Fruit fly (Drosophila melanogaster): ENCODE results near the gene CG7488.

The CG7488 gene

DNA sequence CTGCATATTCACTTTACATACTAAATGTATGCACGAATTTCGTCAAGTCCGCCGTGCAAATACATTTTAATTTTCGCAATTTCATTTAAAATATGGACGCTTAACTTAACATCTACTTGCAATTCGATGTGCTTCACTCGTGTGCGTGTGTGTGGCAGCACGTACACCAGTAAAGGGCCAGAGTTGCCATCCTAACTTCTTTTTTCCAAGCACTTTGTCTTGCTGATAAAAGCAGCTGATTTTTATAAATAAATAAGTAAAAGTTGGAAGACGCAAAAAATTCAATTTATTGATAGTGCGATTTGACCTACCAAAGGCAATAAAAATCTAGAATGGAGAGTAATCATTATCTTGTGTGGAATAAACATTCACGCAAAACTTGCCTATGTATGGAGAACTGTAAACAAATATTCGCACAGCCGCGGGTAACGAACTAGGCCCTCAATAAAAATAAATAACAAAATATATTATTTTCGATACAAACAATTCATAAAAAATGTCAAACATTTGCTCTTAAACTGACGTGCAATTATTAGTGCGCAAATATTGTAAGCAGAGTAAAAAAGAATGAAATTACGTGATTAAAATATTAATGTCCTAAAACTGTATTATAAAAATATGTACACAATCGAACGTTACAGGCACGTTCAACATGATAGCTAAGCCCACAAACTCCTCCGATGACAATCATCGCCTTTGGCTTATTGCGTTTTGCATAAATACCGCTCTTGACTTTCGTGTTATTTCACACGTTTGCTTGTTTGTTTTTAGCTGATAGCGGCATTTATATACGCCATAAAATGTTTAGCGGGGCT, 13.0 kb upstream of the CG7488 start (continued):
- TF ChIP-seq pros (GFP tag; optimal IDR thresholded peaks at IDR 0.05) (no peak), Trl (optimal IDR thresholded peaks at IDR 0.05) (no peak), Trl (GFP tag; optimal IDR thresholded peaks at IDR 0.05) (no peak), kay (GFP tag; optimal IDR thresholded peaks at IDR 0.05) (peak; percentile 25), CG17359 (tag; optimal IDR thresholded peaks at IDR 0.05) (peak; percentile 65), ato (GFP tag; IDR thresholded peaks at IDR 0.05; ENCODE audit: partially characterized antibody) (no peak), CG11093 (GFP tag; IDR thresholded peaks at IDR 0.05) (no peak), scrt (GFP tag; optimal IDR thresholded peaks at IDR 0.05) (peak; percentile 55), dan (GFP tag; IDR thresholded peaks at IDR 0.05) (no peak), CTCF (GFP tag; optimal IDR thresholded peaks at IDR 0.05) (no peak), zen (tag; optimal IDR thresholded peaks at IDR 0.05) (peak; percentile 30), Gug (GFP tag; IDR thresholded peaks at IDR 0.05) (no peak), Eip74EF (GFP tag; optimal IDR thresholded peaks at IDR 0.05) (no peak), CG10147 (GFP tag; optimal IDR thresholded peaks at IDR 0.05) (peak; percentile 57), ERR (GFP tag; optimal IDR thresholded peaks at IDR 0.05) (no peak), dysf (GFP tag; IDR thresholded peaks at IDR 0.05) (peak; percentile 83), BtbVII (GFP tag; optimal IDR thresholded peaks at IDR 0.05) (peak; percentile 42), bab2 (GFP tag; optimal IDR thresholded peaks at IDR 0.05) (no peak), CG8089 (GFP tag; optimal IDR thresholded peaks at IDR 0.05) (no peak), HmgZ (tag; optimal IDR thresholded peaks at IDR 0.05) (peak; percentile 64), CG10431 (GFP tag; optimal IDR thresholded peaks at IDR 0.05) (no peak), CkIIα-i1 (GFP tag; IDR thresholded peaks at IDR 0.05) (no peak), ac (GFP tag; optimal IDR thresholded peaks at IDR 0.05) (no peak), Hmr (GFP tag; optimal IDR thresholded peaks at IDR 0.05) (peak; percentile 84), CG34224 (GFP tag; IDR thresholded peaks at IDR 0.05; ENCODE audit: partially characterized antibody) (no peak), GATAe (GFP tag; conservative IDR thresholded peaks at IDR 0.05) (no peak), Chrac-16 (GFP tag; optimal IDR thresholded peaks at IDR 0.05) (peak; percentile 39), Camta (GFP tag; optimal IDR thresholded peaks at IDR 0.05) (peak; percentile 35), croc (GFP tag; conservative IDR thresholded peaks at IDR 0.05) (no peak; the same call in 1 of the 3 replicates), Vsx1 (GFP tag; optimal IDR thresholded peaks at IDR 0.05) (peak; percentile 64), CG14441 (GFP tag; IDR thresholded peaks at IDR 0.05) (peak; percentile 37; the same call in 1 of the 2 replicates), CG18262 (tag; optimal IDR thresholded peaks at IDR 0.05) (peak; percentile 52), Hand (GFP tag; optimal IDR thresholded peaks at IDR 0.05) (peak; percentile 63), NC2β (GFP tag; optimal IDR thresholded peaks at IDR 0.05) (peak; percentile 1), Sin3A (optimal IDR thresholded peaks at IDR 0.05) (no peak), CG3281 (GFP tag; optimal IDR thresholded peaks at IDR 0.05) (peak; percentile 91), oc (tag; optimal IDR thresholded peaks at IDR 0.05) (peak; percentile 40), trh (GFP tag; optimal IDR thresholded peaks at IDR 0.05) (no peak), her (GFP tag; optimal IDR thresholded peaks at IDR 0.05) (no peak), CG1832 (GFP tag; optimal IDR thresholded peaks at IDR 0.05) (no peak), usp (GFP tag; optimal IDR thresholded peaks at IDR 0.05) (no peak), gem (tag; optimal IDR thresholded peaks at IDR 0.05) (peak; percentile 82), gro (GFP tag; optimal IDR thresholded peaks at IDR 0.05) (no peak), ash1 (GFP tag; optimal IDR thresholded peaks at IDR 0.05) (no peak), Bteb2 (GFP tag; optimal IDR thresholded peaks at IDR 0.05) (no peak), CG11398 (GFP tag; optimal IDR thresholded peaks at IDR 0.05) (no peak), CG10654 (GFP tag; optimal IDR thresholded peaks at IDR 0.05) (peak; percentile 10), phol (tag; optimal IDR thresholded peaks at IDR 0.05) (peak; percentile 71), CG9215 (GFP tag; IDR thresholded peaks at IDR 0.05) (peak; percentile 68), pho (GFP tag; optimal IDR thresholded peaks at IDR 0.05) (no peak), MESR4 (GFP tag; optimal IDR thresholded peaks at IDR 0.05) (peak; percentile 10)

Data from whole organism, embryonic.